Fruit fly (Drosophila melanogaster): ENCODE measurements around the gene CG32793.

Gene CG32793

dm6 chrX:2963790-2964335, 34.3 kb downstream of the CG32793 start:
- no peak for TF ChIP-seq D1 (tag; optimal IDR thresholded peaks at IDR 0.05)
- TF ChIP-seq CG14655 (GFP tag; optimal IDR thresholded peaks at IDR 0.05): no peak
- no peak for TF ChIP-seq CG8159 (tag; optimal IDR thresholded peaks at IDR 0.05)
- no peak for TF ChIP-seq CG32121 (GFP tag; IDR thresholded peaks at IDR 0.05)
- no peak for TF ChIP-seq rn (GFP tag; IDR thresholded peaks at IDR 0.05)

dm6 chrX:2964678-2965231, 35.2 kb downstream of the CG32793 start:
- TF ChIP-seq CG10348 (GFP tag; IDR thresholded peaks at IDR 0.05): no peak
- TF ChIP-seq D1 (tag; optimal IDR thresholded peaks at IDR 0.05): no peak
- TF ChIP-seq Snoo (tag; optimal IDR thresholded peaks at IDR 0.05): no peak
- TF ChIP-seq Pif1A (GFP tag; optimal IDR thresholded peaks at IDR 0.05): no peak
- TF ChIP-seq Pif1B (GFP tag; optimal IDR thresholded peaks at IDR 0.05): no peak
- TF ChIP-seq fd96Ca (GFP tag; IDR thresholded peaks at IDR 0.05): no peak
- TF ChIP-seq CG32121 (GFP tag; IDR thresholded peaks at IDR 0.05): no peak
- TF ChIP-seq EcR (GFP tag; optimal IDR thresholded peaks at IDR 0.05): no peak
- TF ChIP-seq Ets98B (GFP tag; IDR thresholded peaks at IDR 0.05): no peak
- TF ChIP-seq CG4496 (GFP tag; IDR thresholded peaks at IDR 0.05): no peak
- TF ChIP-seq CG12605 (GFP tag; IDR thresholded peaks at IDR 0.05): no peak
- TF ChIP-seq CG34367 (tag; optimal IDR thresholded peaks at IDR 0.05): no peak
- no peak for TF ChIP-seq gl (tag; optimal IDR thresholded peaks at IDR 0.05)
- TF ChIP-seq CG14655 (GFP tag; optimal IDR thresholded peaks at IDR 0.05): no peak
- TF ChIP-seq CG8159 (tag; optimal IDR thresholded peaks at IDR 0.05): no peak
- TF ChIP-seq CG17806 (tag; optimal IDR thresholded peaks at IDR 0.05): no peak

- no peak for TF ChIP-seq Pif1B (GFP tag; optimal IDR thresholded peaks at IDR 0.05)
- TF ChIP-seq Ets98B (GFP tag; IDR thresholded peaks at IDR 0.05): no peak
- TF ChIP-seq CG10348 (GFP tag; IDR thresholded peaks at IDR 0.05): no peak
Measured at dm6 chrX:2969039-2969438, 39.4 kb downstream of the CG32793 start.

- TF ChIP-seq CG32121 (GFP tag; IDR thresholded peaks at IDR 0.05): no peak
- TF ChIP-seq Pif1B (GFP tag; optimal IDR thresholded peaks at IDR 0.05): peak; percentile 21
- TF ChIP-seq CG13204 (GFP tag; optimal IDR thresholded peaks at IDR 0.05): peak; percentile 15
Measured at dm6 chrX:2973593-2973992, 44.0 kb downstream of the CG32793 start, which contains the start of gene rst. Gene rst (minus strand): TSS chrX:2973834.

dm6 chrX:2977857-2978473, 48.4 kb downstream of the CG32793 start:
- TF ChIP-seq CG4496 (GFP tag; IDR thresholded peaks at IDR 0.05) (peak; percentile 79), CG8159 (tag; optimal IDR thresholded peaks at IDR 0.05) (peak; percentile 64), CG15710 (tag; optimal IDR thresholded peaks at IDR 0.05) (peak; percentile 40), CG10348 (GFP tag; IDR thresholded peaks at IDR 0.05) (0 out of 2 replicates have a peak, but pooled peaks have one; percentile 19), EcR (GFP tag; optimal IDR thresholded peaks at IDR 0.05) (no peak), CG34367 (tag; optimal IDR thresholded peaks at IDR 0.05) (peak; percentile 49), D1 (tag; optimal IDR thresholded peaks at IDR 0.05) (no peak), Snoo (tag; optimal IDR thresholded peaks at IDR 0.05) (peak; percentile 50), Pif1A (GFP tag; optimal IDR thresholded peaks at IDR 0.05) (peak; percentile 56), CG13204 (GFP tag; optimal IDR thresholded peaks at IDR 0.05) (no peak), fd96Ca (GFP tag; IDR thresholded peaks at IDR 0.05) (peak; percentile 71), gl (tag; optimal IDR thresholded peaks at IDR 0.05) (no peak), CG14655 (GFP tag; optimal IDR thresholded peaks at IDR 0.05) (peak; percentile 49), CG8301 (tag; optimal IDR thresholded peaks at IDR 0.05) (peak; percentile 33), CG9948 (tag; optimal IDR thresholded peaks at IDR 0.05) (peak; percentile 41), CG12605 (GFP tag; IDR thresholded peaks at IDR 0.05) (no peak), CG32121 (GFP tag; IDR thresholded peaks at IDR 0.05) (peak; percentile 65), rn (GFP tag; IDR thresholded peaks at IDR 0.05) (0 out of 2 replicates have a peak, but pooled peaks have one; percentile 21), Pif1B (GFP tag; optimal IDR thresholded peaks at IDR 0.05) (peak; percentile 19), CG17806 (tag; optimal IDR thresholded peaks at IDR 0.05) (peak; percentile 57), Ets98B (GFP tag; IDR thresholded peaks at IDR 0.05) (peak; percentile 67; the same call in 1 of the 2 replicates)

dm6 chrX:2980290-2980689, 50.7 kb downstream of the CG32793 start:
- TF ChIP-seq fd96Ca (GFP tag; IDR thresholded peaks at IDR 0.05) (no peak), CG4496 (GFP tag; IDR thresholded peaks at IDR 0.05) (no peak), D1 (tag; optimal IDR thresholded peaks at IDR 0.05) (no peak), CG9948 (tag; optimal IDR thresholded peaks at IDR 0.05) (no peak), CG15710 (tag; optimal IDR thresholded peaks at IDR 0.05) (no peak), EcR (GFP tag; optimal IDR thresholded peaks at IDR 0.05) (no peak), CG8301 (tag; optimal IDR thresholded peaks at IDR 0.05) (no peak), CG10348 (GFP tag; IDR thresholded peaks at IDR 0.05) (no peak), Snoo (tag; optimal IDR thresholded peaks at IDR 0.05) (no peak), CG8159 (tag; optimal IDR thresholded peaks at IDR 0.05) (no peak), Pif1B (GFP tag; optimal IDR thresholded peaks at IDR 0.05) (no peak), CG13204 (GFP tag; optimal IDR thresholded peaks at IDR 0.05) (no peak)

Data from whole organism, pupa.